Fruit fly (Drosophila melanogaster) whole organism, pupa: Measurements from ENCODE around the gene CG5880.

ENCODE experiments used
- CG10348 ChIP-seq: fragments of 200-800 bp; sonication (Bioruptor generic); IDR thresholded peaks from 2 replicates; pipeline ENCODE4 v1.3.6; 2022; ENCODE audit warnings: missing biosample characterization, missing genetic modification characterization
- CG12605 ChIP-seq: fragments of 200-800 bp; sonication (Bioruptor generic); IDR thresholded peaks from 2 replicates; pipeline ENCODE4 v1.3.6; 2022; ENCODE audit warnings: missing biosample characterization, missing genetic modification characterization
- CG13204 ChIP-seq: fragments of 200-800 bp; sonication (Bioruptor generic); optimal IDR thresholded peaks from 2 replicates; lab custom pipeline; 2018; ENCODE audit warnings: missing biosample characterization, mild to moderate bottlenecking, missing genetic modification characterization, moderate library complexity
- CG14655 ChIP-seq: fragments of 200-800 bp; sonication (Bioruptor generic); optimal IDR thresholded peaks from 3 replicates; lab custom pipeline; 2017; ENCODE audit warnings: mild to moderate bottlenecking, missing biosample characterization, missing genetic modification reagents, missing genetic modification characterization
- CG15710 ChIP-seq: fragments of 200-800 bp; sonication (Bioruptor generic); optimal IDR thresholded peaks from 2 replicates; lab custom pipeline; 2018; ENCODE audit warnings: missing biosample characterization, mild to moderate bottlenecking, missing genetic modification characterization, moderate library complexity
- CG17806 ChIP-seq: fragments of 200-800 bp; sonication (Bioruptor generic); optimal IDR thresholded peaks from 2 replicates; lab custom pipeline; 2018; ENCODE audit warnings: missing biosample characterization, mild to moderate bottlenecking, missing genetic modification characterization, moderate library complexity
- CG8301 ChIP-seq: fragments of 200-800 bp; sonication (Bioruptor generic); optimal IDR thresholded peaks from 2 replicates; lab custom pipeline; 2018; ENCODE audit warnings: missing biosample characterization, mild to moderate bottlenecking, missing genetic modification characterization
- CG9948 ChIP-seq: fragments of 200-800 bp; sonication (Bioruptor generic); optimal IDR thresholded peaks from 2 replicates; lab custom pipeline; 2018; ENCODE audit warnings: missing biosample characterization, mild to moderate bottlenecking, missing genetic modification characterization, moderate library complexity
- D1 ChIP-seq: fragments of 200-800 bp; sonication (Bioruptor generic); optimal IDR thresholded peaks from 2 replicates; lab custom pipeline; 2018; ENCODE audit warnings: missing biosample characterization, mild to moderate bottlenecking, missing genetic modification characterization, moderate library complexity
- Ets98B ChIP-seq: fragments of 200-800 bp; sonication (Bioruptor generic); IDR thresholded peaks from 2 replicates; pipeline ENCODE4 v1.3.6; 2022; ENCODE audit warnings: missing biosample characterization, missing genetic modification characterization
- Pif1A ChIP-seq: fragments of 200-800 bp; sonication (Bioruptor generic); optimal IDR thresholded peaks from 3 replicates; lab custom pipeline; 2016; ENCODE audit warnings: missing biosample characterization, missing genetic modification characterization
- Snoo ChIP-seq: fragments of 200-800 bp; sonication (Bioruptor generic); optimal IDR thresholded peaks from 3 replicates; lab custom pipeline; 2017; ENCODE audit warnings: missing biosample characterization, mild to moderate bottlenecking, missing genetic modification characterization, inconsistent platforms
- fd96Ca ChIP-seq: fragments of 200-800 bp; sonication (Bioruptor generic); IDR thresholded peaks from 3 replicates; pipeline ENCODE4 v1.3.6; 2022; ENCODE audit warnings: missing biosample characterization, missing genetic modification characterization

dm6 chr3R:27106134-27106694 lies 10.3 kb upstream of the CG5880 start, which contains the start of gene CAH9:
- TF ChIP-seq CG13204 (no peak), Pif1A (GFP tag; lab: Kevin White, UChicago) (no peak), CG15710 (tag; lab: Kevin White, UChicago) (no peak), CG10348 (no peak), CG9948 (tag; lab: Kevin White, UChicago) (no peak), CG17806 (no peak), CG8301 (tag; lab: Kevin White, UChicago) (no peak), CG12605 (no peak), Ets98B (GFP tag; lab: Robert Waterston, UW) (no peak), Snoo (tag; lab: Kevin White, UChicago) (no peak), CG14655 (GFP tag; lab: Kevin White, UChicago) (no peak), fd96Ca (no peak), D1 (no peak)
